Worm (Caenorhabditis elegans): ENCODE results near the gene C14H10.2.

Gene C14H10.2

DNA sequence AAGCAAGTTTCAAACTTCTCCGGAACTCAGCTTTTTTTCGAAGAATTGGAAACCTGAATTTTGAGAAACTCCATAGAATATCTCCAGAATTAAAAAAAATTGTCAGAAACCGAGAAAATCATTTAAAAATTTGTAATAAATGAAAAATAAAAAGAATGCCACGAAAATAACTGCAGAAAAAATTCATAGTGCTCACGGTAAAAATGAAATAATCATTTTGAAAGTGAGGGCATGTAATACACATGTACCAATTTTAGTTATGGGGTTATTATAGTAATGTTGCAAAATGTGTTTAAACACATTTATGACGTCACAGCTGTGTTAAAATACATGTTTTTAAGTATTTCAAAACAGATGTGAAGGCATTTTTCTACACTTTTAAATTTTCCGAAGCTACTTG lies 35.8 kb downstream of the C14H10.2 start:
- TF ChIP-seq flt-1 (GFP tag; IDR thresholded peaks at IDR 0.05) (no peak), scrt-1 (GFP tag; IDR thresholded peaks at IDR 0.05) (no peak), B0310.2 (tag; optimal IDR thresholded peaks at IDR 0.05) (no peak), ceh-13 (GFP tag; optimal IDR thresholded peaks at IDR 0.05) (no peak), ets-7 (tag; optimal IDR thresholded peaks at IDR 0.05) (no peak), ama-1 (optimal IDR thresholded peaks at IDR 0.05) (no peak), ceh-36 (tag; optimal IDR thresholded peaks at IDR 0.05) (no peak), F13C5.2 (tag; optimal IDR thresholded peaks at IDR 0.05) (no peak), tra-4 (tag; optimal IDR thresholded peaks at IDR 0.05) (no peak), hmbx-1 (tag; optimal IDR thresholded peaks at IDR 0.05) (no peak), tbx-11 (GFP tag; IDR thresholded peaks at IDR 0.05) (no peak), aly-1 (tag; optimal IDR thresholded peaks at IDR 0.05) (no peak), pes-1 (GFP tag; IDR thresholded peaks at IDR 0.05) (no peak), hnd-1 (tag; optimal IDR thresholded peaks at IDR 0.05) (no peak)

DNA sequence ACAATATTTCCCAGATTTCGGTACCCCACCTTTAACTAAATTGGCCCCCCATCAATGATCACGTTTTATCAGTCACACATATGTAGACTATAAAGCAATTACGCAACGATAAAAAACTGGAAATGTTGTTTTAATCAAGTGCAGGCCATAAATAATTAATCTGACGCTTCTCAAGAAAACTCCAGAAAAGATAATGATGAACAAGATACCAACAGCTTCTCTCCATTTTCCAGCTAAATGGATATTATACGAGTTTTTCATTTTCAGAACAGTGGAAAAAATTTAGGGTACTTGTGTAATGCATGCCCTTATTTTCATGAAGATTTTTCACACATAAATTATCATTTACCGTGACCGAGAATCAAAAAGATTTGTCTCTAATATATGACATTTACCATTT lies 36.3 kb downstream of the C14H10.2 start:
- no peak for TF ChIP-seq hmg-4 (GFP tag; optimal IDR thresholded peaks at IDR 0.05)
- TF ChIP-seq F13C5.2 (tag; optimal IDR thresholded peaks at IDR 0.05) = no peak
- no peak for TF ChIP-seq hnd-1 (tag; optimal IDR thresholded peaks at IDR 0.05)
- TF ChIP-seq scrt-1 (GFP tag; IDR thresholded peaks at IDR 0.05) = no peak
- TF ChIP-seq ama-1 (optimal IDR thresholded peaks at IDR 0.05) = no peak
- no peak for TF ChIP-seq pes-1 (GFP tag; IDR thresholded peaks at IDR 0.05)
- TF ChIP-seq hmbx-1 (tag; optimal IDR thresholded peaks at IDR 0.05) = no peak
- no peak for TF ChIP-seq B0310.2 (tag; optimal IDR thresholded peaks at IDR 0.05)
- TF ChIP-seq tbx-11 (GFP tag; IDR thresholded peaks at IDR 0.05) = no peak
- TF ChIP-seq tra-4 (tag; optimal IDR thresholded peaks at IDR 0.05) = no peak
- TF ChIP-seq aly-1 (tag; optimal IDR thresholded peaks at IDR 0.05) = no peak
- no peak for TF ChIP-seq tbx-37 (GFP tag; conservative IDR thresholded peaks at IDR 0.05)
- TF ChIP-seq flt-1 (GFP tag; IDR thresholded peaks at IDR 0.05) = no peak

DNA sequence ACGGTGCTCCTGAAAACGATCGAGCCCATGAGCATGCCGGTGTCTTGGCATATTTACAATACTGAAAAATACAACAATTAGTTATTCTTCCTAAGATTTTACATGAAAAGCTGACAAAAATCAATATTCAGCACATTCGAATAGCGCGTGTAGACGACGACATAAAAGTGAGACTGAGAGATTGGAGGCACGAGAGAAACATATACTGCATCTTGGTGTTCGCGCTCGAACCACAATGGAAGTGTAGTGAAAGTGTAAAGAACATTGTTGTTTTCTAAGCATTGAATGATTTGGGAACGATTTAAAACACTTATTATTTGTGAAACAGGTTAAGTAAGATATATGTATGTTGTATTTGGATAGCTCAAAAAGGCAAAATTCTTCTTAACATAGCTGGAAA lies 37.3 kb downstream of the C14H10.2 start, which contains the start of gene F44A6.4:
Gene F44A6.4, minus strand, starts transcription at position 67 of the 400 bp plus-strand sequence.
- TF ChIP-seq sea-1 (GFP tag; conservative IDR thresholded peaks at IDR 0.05) = no peak
- TF ChIP-seq F13C5.2 (tag; optimal IDR thresholded peaks at IDR 0.05) = no peak
- TF ChIP-seq hmbx-1 (tag; optimal IDR thresholded peaks at IDR 0.05) = no peak
- no peak for TF ChIP-seq ets-7 (tag; optimal IDR thresholded peaks at IDR 0.05)
- no peak for TF ChIP-seq ceh-36 (tag; optimal IDR thresholded peaks at IDR 0.05)
- no peak for TF ChIP-seq ama-1 (optimal IDR thresholded peaks at IDR 0.05)
- no peak for TF ChIP-seq ceh-13 (GFP tag; optimal IDR thresholded peaks at IDR 0.05)
- no peak for TF ChIP-seq pes-1 (GFP tag; IDR thresholded peaks at IDR 0.05)

DNA sequence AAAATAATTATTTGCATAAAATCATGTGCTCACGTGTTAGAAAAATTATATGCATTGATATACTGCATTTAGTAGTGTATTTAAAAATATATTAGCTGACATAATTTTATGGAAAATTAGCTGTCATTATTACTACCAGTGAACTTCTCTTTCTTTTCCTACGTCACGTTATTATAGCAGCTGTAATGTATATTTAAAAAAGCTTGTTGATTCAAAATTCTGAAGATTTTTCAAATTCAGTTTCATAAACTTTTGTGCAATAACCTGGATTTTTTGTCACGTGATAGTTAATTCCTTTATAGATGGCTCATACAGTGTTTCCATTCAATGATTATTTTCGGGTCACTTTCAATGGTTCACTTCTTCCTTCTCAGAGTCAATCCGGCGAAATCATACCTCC lies 40.2 kb downstream of the C14H10.2 start, which contains the start of gene F44A6.3:
Gene F44A6.3, plus strand, starts transcription at position 301 of the 400 bp plus-strand sequence.
- TF ChIP-seq flt-1 (GFP tag; IDR thresholded peaks at IDR 0.05) (no peak), ama-1 (optimal IDR thresholded peaks at IDR 0.05) (no peak), aly-1 (tag; optimal IDR thresholded peaks at IDR 0.05) (no peak), ceh-13 (GFP tag; optimal IDR thresholded peaks at IDR 0.05) (no peak), B0310.2 (tag; optimal IDR thresholded peaks at IDR 0.05) (no peak), hmbx-1 (tag; optimal IDR thresholded peaks at IDR 0.05) (no peak), ets-7 (tag; optimal IDR thresholded peaks at IDR 0.05) (no peak), tbx-37 (GFP tag; conservative IDR thresholded peaks at IDR 0.05) (no peak), pes-1 (GFP tag; IDR thresholded peaks at IDR 0.05) (no peak), sea-1 (GFP tag; conservative IDR thresholded peaks at IDR 0.05) (no peak), tbx-11 (GFP tag; IDR thresholded peaks at IDR 0.05) (no peak), hnd-1 (tag; optimal IDR thresholded peaks at IDR 0.05) (no peak), scrt-1 (GFP tag; IDR thresholded peaks at IDR 0.05) (no peak), tra-4 (tag; optimal IDR thresholded peaks at IDR 0.05) (no peak), hmg-4 (GFP tag; optimal IDR thresholded peaks at IDR 0.05) (no peak)

DNA sequence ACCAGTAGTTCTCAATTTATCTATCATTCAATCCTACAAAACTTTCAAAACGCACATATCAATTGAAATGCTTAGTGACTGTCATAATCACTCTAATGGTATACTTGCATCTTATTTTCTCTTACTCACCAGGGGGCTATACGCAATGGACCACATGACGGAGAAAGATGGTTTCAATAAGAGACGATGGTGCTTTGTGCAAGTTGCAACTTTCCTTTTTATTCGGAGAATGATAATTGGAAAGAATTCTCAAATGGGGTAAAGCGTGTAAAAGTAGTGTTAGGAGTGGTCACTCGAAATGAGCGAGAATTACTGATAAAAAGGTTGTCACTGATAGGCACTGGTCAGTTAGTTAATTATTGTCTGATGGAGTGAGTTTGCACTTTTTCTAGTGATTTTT lies 44.2 kb downstream of the C14H10.2 start:
- TF ChIP-seq F13C5.2 (tag; optimal IDR thresholded peaks at IDR 0.05) (no peak), scrt-1 (GFP tag; IDR thresholded peaks at IDR 0.05) (no peak), ceh-13 (GFP tag; optimal IDR thresholded peaks at IDR 0.05) (no peak), hmbx-1 (tag; optimal IDR thresholded peaks at IDR 0.05) (no peak), hmg-4 (GFP tag; optimal IDR thresholded peaks at IDR 0.05) (no peak), tbx-37 (GFP tag; conservative IDR thresholded peaks at IDR 0.05) (no peak), tbx-11 (GFP tag; IDR thresholded peaks at IDR 0.05) (no peak)

ce11 chrX:10206008-10206407 lies 46.7 kb downstream of the C14H10.2 start:
- TF ChIP-seq pes-1 (GFP tag; IDR thresholded peaks at IDR 0.05) (no peak), ceh-13 (GFP tag; optimal IDR thresholded peaks at IDR 0.05) (no peak), ets-7 (tag; optimal IDR thresholded peaks at IDR 0.05) (no peak), ama-1 (optimal IDR thresholded peaks at IDR 0.05) (no peak), hnd-1 (tag; optimal IDR thresholded peaks at IDR 0.05) (no peak), ceh-36 (tag; optimal IDR thresholded peaks at IDR 0.05) (no peak), tbx-11 (GFP tag; IDR thresholded peaks at IDR 0.05) (no peak), tbx-37 (GFP tag; conservative IDR thresholded peaks at IDR 0.05) (no peak), hmbx-1 (tag; optimal IDR thresholded peaks at IDR 0.05) (no peak), hmg-4 (GFP tag; optimal IDR thresholded peaks at IDR 0.05) (no peak), F13C5.2 (tag; optimal IDR thresholded peaks at IDR 0.05) (no peak), flt-1 (GFP tag; IDR thresholded peaks at IDR 0.05) (no peak)

DNA sequence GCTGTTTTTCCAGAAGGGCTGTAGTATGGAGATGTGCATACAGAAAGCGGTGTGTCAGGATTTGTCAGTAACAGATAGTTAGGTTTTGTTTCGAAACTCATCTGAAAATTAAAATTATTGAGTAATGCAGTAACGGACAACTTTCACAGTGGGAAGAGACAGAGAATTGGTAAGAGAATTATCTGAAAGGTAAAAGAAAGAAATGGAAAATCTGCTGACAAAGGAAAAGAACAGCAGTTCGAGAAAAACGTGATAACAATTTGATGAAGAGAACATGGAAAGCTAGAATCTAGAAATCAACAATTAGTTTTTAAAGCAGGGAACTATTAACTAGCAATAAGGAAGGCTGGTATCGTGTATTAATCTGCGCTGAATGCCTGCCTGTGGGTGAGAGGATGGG lies 47.4 kb downstream of the C14H10.2 start, which contains the start of gene sex-1:
Gene sex-1, minus strand, starts transcription at position 101 of the 400 bp plus-strand sequence.
- TF ChIP-seq aly-1 (tag; optimal IDR thresholded peaks at IDR 0.05) (no peak), hmg-4 (GFP tag; optimal IDR thresholded peaks at IDR 0.05) (no peak), tra-4 (tag; optimal IDR thresholded peaks at IDR 0.05) (no peak), pes-1 (GFP tag; IDR thresholded peaks at IDR 0.05) (no peak), flt-1 (GFP tag; IDR thresholded peaks at IDR 0.05) (no peak), ets-7 (tag; optimal IDR thresholded peaks at IDR 0.05) (no peak), F13C5.2 (tag; optimal IDR thresholded peaks at IDR 0.05) (no peak), tbx-11 (GFP tag; IDR thresholded peaks at IDR 0.05) (no peak), hnd-1 (tag; optimal IDR thresholded peaks at IDR 0.05) (no peak), B0310.2 (tag; optimal IDR thresholded peaks at IDR 0.05) (no peak), tbx-37 (GFP tag; conservative IDR thresholded peaks at IDR 0.05) (no peak), ama-1 (optimal IDR thresholded peaks at IDR 0.05) (no peak), ceh-13 (GFP tag; optimal IDR thresholded peaks at IDR 0.05) (no peak), sea-1 (GFP tag; conservative IDR thresholded peaks at IDR 0.05) (no peak)

All from whole organism, early embryonic.